Worm (Caenorhabditis elegans) whole organism, L2 larva: ENCODE results near the gene str-44.

ENCODE experiments used
- ceh-82 ChIP-seq: fragments of 150-350 bp; optimal IDR thresholded peaks from 2 replicates; lab custom pipeline; 2014; ENCODE audit warnings: missing biosample characterization, missing genetic modification characterization
- elt-3 ChIP-seq: sonication (generic microtip); optimal IDR thresholded peaks from 2 replicates; lab custom pipeline; 2017; ENCODE audit warnings: missing biosample characterization, missing genetic modification characterization
- gmeb-1 ChIP-seq: fragments of 150-350 bp; optimal IDR thresholded peaks from 2 replicates; lab custom pipeline; 2014; ENCODE audit warnings: missing biosample characterization, missing genetic modification characterization
- lin-39 ChIP-seq: fragments of 150-350 bp; optimal IDR thresholded peaks from 2 replicates; lab custom pipeline; 2014; ENCODE audit warnings: missing biosample characterization, missing genetic modification reagents, missing genetic modification characterization
- mdl-1 ChIP-seq, 2 experiments: fragments of 150-350 bp in 1 of 2; sonication (generic microtip) in 1 of 2; optimal IDR thresholded peaks; 2 replicates each; lab custom pipeline; 2017; ENCODE audit warnings: missing biosample characterization in 2 of 2, missing genetic modification characterization in 2 of 2
- sem-4 ChIP-seq: fragments of 150-350 bp; optimal IDR thresholded peaks from 2 replicates; lab custom pipeline; 2014; ENCODE audit warnings: missing biosample characterization, missing genetic modification reagents, missing genetic modification characterization
- snpc-4 ChIP-seq: fragments of 150-350 bp; optimal IDR thresholded peaks from 2 replicates; lab custom pipeline; 2014; ENCODE audit warnings: missing biosample characterization, missing genetic modification characterization

- TF ChIP-seq snpc-4 (tag; lab: Kevin White, UChicago) (no peak), elt-3 (no peak), sem-4 (tag; lab: Kevin White, UChicago) (no peak), mdl-1 (tag; optimal IDR thresholded peaks at IDR 0.05; lab: Kevin White, UChicago) (no peak), ceh-82 (tag; lab: Kevin White, UChicago) (no peak), gmeb-1 (tag; lab: Kevin White, UChicago) (no peak), lin-39 (tag; lab: Kevin White, UChicago) (no peak)
Observed at ce11 chrIV:7212769-7213168, 35.8 kb downstream of the str-44 start.
